Worm (Caenorhabditis elegans): Measurements from ENCODE around the gene srt-24.

The srt-24 gene

ce11 chrIV:768312-768711 lies 37.5 kb upstream of the srt-24 start, which contains the start of gene F56B3.2:
Gene F56B3.2 (minus strand): TSS chrIV:768584.
- TF ChIP-seq eyg-1 (tag; optimal IDR thresholded peaks at IDR 0.05) = no peak
- no peak for TF ChIP-seq ceh-6 (GFP tag; optimal IDR thresholded peaks at IDR 0.05)
- TF ChIP-seq ztf-16 (tag; optimal IDR thresholded peaks at IDR 0.05) = no peak

- no peak for TF ChIP-seq nhr-11 (tag; optimal IDR thresholded peaks at IDR 0.05)
- TF ChIP-seq ceh-14 (tag; optimal IDR thresholded peaks at IDR 0.05) = no peak
- no peak for TF ChIP-seq mec-3 (tag; optimal IDR thresholded peaks at IDR 0.05; ENCODE audit: borderline replicate concordance)
- no peak for TF ChIP-seq ceh-31 (tag; optimal IDR thresholded peaks at IDR 0.05)
- TF ChIP-seq elt-4 (tag; optimal IDR thresholded peaks at IDR 0.05) = no peak
- TF ChIP-seq tbx-2 (tag; optimal IDR thresholded peaks at IDR 0.05) = no peak
- TF ChIP-seq ceh-48 (tag; optimal IDR thresholded peaks at IDR 0.05) = no peak
- TF ChIP-seq che-1 (tag; optimal IDR thresholded peaks at IDR 0.05) = no peak
- no peak for TF ChIP-seq K02D7.2 (tag; optimal IDR thresholded peaks at IDR 0.05)
- no peak for TF ChIP-seq ama-1 (optimal IDR thresholded peaks at IDR 0.05)
- TF ChIP-seq pag-3 (tag; optimal IDR thresholded peaks at IDR 0.05; ENCODE audit: borderline replicate concordance) = no peak
- TF ChIP-seq Y22D7AL.16 (tag; optimal IDR thresholded peaks at IDR 0.05) = no peak
- no peak for TF ChIP-seq C08G9.2 (tag; optimal IDR thresholded peaks at IDR 0.05)
- no peak for TF ChIP-seq nhr-232 (tag; optimal IDR thresholded peaks at IDR 0.05)
- no peak for TF ChIP-seq ref-2 (tag; optimal IDR thresholded peaks at IDR 0.05)
- no peak for TF ChIP-seq hlh-13 (GFP tag; optimal IDR thresholded peaks at IDR 0.05)
- TF ChIP-seq odd-2 (tag; optimal IDR thresholded peaks at IDR 0.05) = no peak
- TF ChIP-seq ceh-22 (tag; optimal IDR thresholded peaks at IDR 0.05) = no peak
- no peak for TF ChIP-seq ets-4 (tag; optimal IDR thresholded peaks at IDR 0.05)
- no peak for TF ChIP-seq fkh-6 (tag; optimal IDR thresholded peaks at IDR 0.05)
Measured at ce11 chrIV:763377-764063, 32.7 kb upstream of the srt-24 start, which contains the start of gene col-103. Gene col-103 (minus strand): TSS chrIV:763678.

DNA sequence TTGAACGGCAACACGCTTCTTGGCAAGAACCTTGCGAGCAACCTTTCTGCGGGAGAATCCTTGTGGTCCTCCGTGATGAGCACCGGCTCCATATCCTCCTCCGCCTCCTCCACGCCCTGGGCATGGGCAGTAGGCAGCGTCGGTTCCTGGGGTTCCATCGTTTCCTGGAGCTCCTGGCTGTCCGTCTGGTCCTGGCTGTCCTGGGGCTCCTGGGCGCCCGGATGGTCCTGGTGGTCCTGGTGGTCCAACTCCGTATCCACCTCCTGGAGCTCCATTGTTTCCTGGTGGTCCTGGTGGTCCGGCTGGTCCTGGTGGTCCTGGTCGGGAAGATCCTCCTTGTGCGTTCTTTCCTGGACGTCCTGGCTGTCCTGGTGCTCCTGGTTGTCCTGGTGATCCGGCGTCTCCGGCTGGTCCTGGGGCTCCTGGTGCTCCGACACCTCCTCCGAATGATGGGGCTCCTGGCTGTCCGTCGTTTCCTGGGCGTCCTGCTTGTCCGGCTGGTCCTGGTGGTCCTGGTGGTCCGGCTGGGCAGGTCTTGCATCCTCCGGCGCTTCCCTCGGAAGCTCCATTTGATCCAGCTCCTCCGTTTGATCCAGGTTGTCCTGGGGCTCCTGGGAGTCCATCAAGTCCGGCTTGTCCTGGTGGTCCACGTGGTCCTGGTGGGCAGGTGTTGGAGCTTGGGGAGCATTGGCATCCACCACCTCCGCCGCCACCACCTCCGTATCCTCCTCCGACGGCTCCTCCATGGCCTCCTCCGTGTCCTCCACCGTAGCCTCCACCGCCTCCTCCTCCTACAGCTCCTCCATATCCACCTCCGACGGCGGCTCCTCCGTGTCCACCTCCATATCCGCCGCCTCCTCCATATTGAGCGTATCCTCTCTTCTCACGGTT lies 31.9 kb upstream of the srt-24 start:
- TF ChIP-seq pros-1 (tag; optimal IDR thresholded peaks at IDR 0.05) (no peak), ama-1 (optimal IDR thresholded peaks at IDR 0.05) (no peak), pag-3 (tag; optimal IDR thresholded peaks at IDR 0.05; ENCODE audit: borderline replicate concordance) (no peak), sox-2 (GFP tag; IDR thresholded peaks at IDR 0.05) (no peak), ceh-45 (GFP tag; IDR thresholded peaks at IDR 0.05) (no peak), mec-3 (tag; optimal IDR thresholded peaks at IDR 0.05; ENCODE audit: borderline replicate concordance) (no peak), ceh-18 (tag; optimal IDR thresholded peaks at IDR 0.05) (no peak), hlh-8 (tag; optimal IDR thresholded peaks at IDR 0.05) (no peak)

ce11 chrIV:762016-762459 lies 31.2 kb upstream of the srt-24 start:
- TF ChIP-seq pros-1 (tag; optimal IDR thresholded peaks at IDR 0.05) = no peak
- TF ChIP-seq sox-4 (tag; optimal IDR thresholded peaks at IDR 0.05) = no peak
- no peak for TF ChIP-seq nfya-1 (tag; optimal IDR thresholded peaks at IDR 0.05)
- no peak for TF ChIP-seq elt-2 (tag; optimal IDR thresholded peaks at IDR 0.05)
- no peak for TF ChIP-seq ceh-22 (tag; optimal IDR thresholded peaks at IDR 0.05)
- TF ChIP-seq hlh-8 (tag; optimal IDR thresholded peaks at IDR 0.05) = no peak
- no peak for TF ChIP-seq gmeb-2 (tag; optimal IDR thresholded peaks at IDR 0.05)
- TF ChIP-seq madf-2 (tag; optimal IDR thresholded peaks at IDR 0.05) = no peak
- TF ChIP-seq elt-4 (tag; optimal IDR thresholded peaks at IDR 0.05) = no peak
- TF ChIP-seq pha-2 (tag; optimal IDR thresholded peaks at IDR 0.05) = no peak
- no peak for TF ChIP-seq ceh-6 (GFP tag; optimal IDR thresholded peaks at IDR 0.05)
- TF ChIP-seq pax-1 (tag; optimal IDR thresholded peaks at IDR 0.05) = no peak
- no peak for TF ChIP-seq rnt-1 (tag; optimal IDR thresholded peaks at IDR 0.05)
- TF ChIP-seq K09A11.1 (tag; optimal IDR thresholded peaks at IDR 0.05; ENCODE audit: insufficient read depth) = no peak
- TF ChIP-seq npax-4 (tag; optimal IDR thresholded peaks at IDR 0.05) = no peak
- TF ChIP-seq ceh-24 (tag; optimal IDR thresholded peaks at IDR 0.05) = no peak
- TF ChIP-seq hlh-30 (tag; optimal IDR thresholded peaks at IDR 0.05; ENCODE audit: insufficient read depth) = no peak
- no peak for TF ChIP-seq ceh-9 (tag; optimal IDR thresholded peaks at IDR 0.05)
- no peak for TF ChIP-seq ceh-45 (GFP tag; IDR thresholded peaks at IDR 0.05)
- no peak for TF ChIP-seq fkh-10 (GFP tag; optimal IDR thresholded peaks at IDR 0.05)

All from whole organism, late embryonic.